Worm (Caenorhabditis elegans) whole organism, L2 larva: ENCODE results near the gene rpl-3.

Source experiments
- F13H6.1 ChIP-seq: sonication (generic microtip); optimal IDR thresholded peaks from 2 replicates; lab custom pipeline; 2016; ENCODE audit warnings: missing genetic modification characterization, missing compliant biosample characterization
- R02D3.7 ChIP-seq: fragments of 150-350 bp; optimal IDR thresholded peaks from 2 replicates; lab custom pipeline; 2014; ENCODE audit warnings: missing biosample characterization, missing genetic modification characterization
- Y55F3AM.14 ChIP-seq: fragments of 200-800 bp; sonication (Bioruptor generic); optimal IDR thresholded peaks from 2 replicates; lab custom pipeline; 2018; ENCODE audit warnings: mild to moderate bottlenecking, missing genetic modification characterization, missing compliant biosample characterization
- aly-2 ChIP-seq: fragments of 150-350 bp; optimal IDR thresholded peaks from 2 replicates; lab custom pipeline; 2014; ENCODE audit warnings: missing biosample characterization, missing genetic modification characterization
- blmp-1 ChIP-seq: sonication (generic microtip); optimal IDR thresholded peaks from 2 replicates; lab custom pipeline; 2017; ENCODE audit warnings: missing genetic modification characterization, mild to moderate bottlenecking, missing compliant biosample characterization, antibody characterized with exemption, moderate library complexity; ENCODE audit not compliant: insufficient read depth
- crh-2 ChIP-seq: sonication (generic microtip); optimal IDR thresholded peaks from 2 replicates; lab custom pipeline; 2017; ENCODE audit warnings: missing biosample characterization, missing genetic modification characterization
- dmd-4 ChIP-seq: sonication (generic microtip); optimal IDR thresholded peaks from 2 replicates; lab custom pipeline; 2017; ENCODE audit warnings: missing biosample characterization, missing genetic modification characterization
- egl-27 ChIP-seq: sonication (generic microtip); optimal IDR thresholded peaks from 3 replicates; lab custom pipeline; 2017; ENCODE audit warnings: missing biosample characterization, missing genetic modification reagents, missing genetic modification characterization
- elt-1 ChIP-seq: fragments of 150-350 bp; optimal IDR thresholded peaks from 2 replicates; lab custom pipeline; 2014; ENCODE audit warnings: missing biosample characterization, missing genetic modification characterization
- lin-39 ChIP-seq: fragments of 150-350 bp; optimal IDR thresholded peaks from 2 replicates; lab custom pipeline; 2014; ENCODE audit warnings: missing biosample characterization, missing genetic modification reagents, missing genetic modification characterization
- mdl-1 ChIP-seq, 2 experiments: fragments of 150-350 bp in 1 of 2; sonication (generic microtip) in 1 of 2; optimal IDR thresholded peaks; 2 replicates each; lab custom pipeline; 2017; ENCODE audit warnings: missing biosample characterization in 2 of 2, missing genetic modification characterization in 2 of 2
- nhr-237 ChIP-seq: fragments of 150-350 bp; optimal IDR thresholded peaks from 2 replicates; lab custom pipeline; 2014; ENCODE audit warnings: missing biosample characterization, missing genetic modification characterization
- peb-1 ChIP-seq: fragments of 150-350 bp; optimal IDR thresholded peaks from 2 replicates; lab custom pipeline; 2014; ENCODE audit warnings: missing biosample characterization, missing genetic modification characterization
- skn-1 ChIP-seq: sonication (generic microtip); optimal IDR thresholded peaks from 2 replicates; lab custom pipeline; 2017; ENCODE audit warnings: missing biosample characterization, missing genetic modification characterization
- sma-3 ChIP-seq: sonication (generic microtip); optimal IDR thresholded peaks from 2 replicates; lab custom pipeline; 2016; ENCODE audit warnings: missing genetic modification reagents, missing genetic modification characterization, missing compliant biosample characterization
- sma-9 ChIP-seq, 2 experiments: fragments of 150-350 bp in 1 of 2; sonication (generic microtip) in 1 of 2; optimal IDR thresholded peaks; 2 replicates each; lab custom pipeline; 2014 to 2016; ENCODE audit warnings: missing genetic modification characterization in 2 of 2, mild to moderate bottlenecking in 1 of 2, missing biosample characterization in 1 of 2, missing compliant biosample characterization in 1 of 2, missing genetic modification reagents in 1 of 2, moderate library complexity in 1 of 2
- snpc-4 ChIP-seq: fragments of 150-350 bp; optimal IDR thresholded peaks from 2 replicates; lab custom pipeline; 2014; ENCODE audit warnings: missing biosample characterization, missing genetic modification characterization
- unc-55 ChIP-seq: fragments of 150-350 bp; sonication (generic microtip); optimal IDR thresholded peaks from 3 replicates; lab custom pipeline; 2014; ENCODE audit warnings: missing biosample characterization, missing genetic modification reagents, missing genetic modification characterization
- unc-62 ChIP-seq: fragments of 150-350 bp; optimal IDR thresholded peaks from 2 replicates; lab custom pipeline; 2014; ENCODE audit warnings: missing biosample characterization, missing genetic modification reagents, missing genetic modification characterization
- ztf-1 ChIP-seq: fragments of 200-800 bp; sonication (Bioruptor generic); conservative IDR thresholded peaks from 2 replicates; pipeline ENCODE4 v1.3.6; 2022; ENCODE audit warnings: missing genetic modification characterization, missing compliant biosample characterization

rpl-3 gene

DNA sequence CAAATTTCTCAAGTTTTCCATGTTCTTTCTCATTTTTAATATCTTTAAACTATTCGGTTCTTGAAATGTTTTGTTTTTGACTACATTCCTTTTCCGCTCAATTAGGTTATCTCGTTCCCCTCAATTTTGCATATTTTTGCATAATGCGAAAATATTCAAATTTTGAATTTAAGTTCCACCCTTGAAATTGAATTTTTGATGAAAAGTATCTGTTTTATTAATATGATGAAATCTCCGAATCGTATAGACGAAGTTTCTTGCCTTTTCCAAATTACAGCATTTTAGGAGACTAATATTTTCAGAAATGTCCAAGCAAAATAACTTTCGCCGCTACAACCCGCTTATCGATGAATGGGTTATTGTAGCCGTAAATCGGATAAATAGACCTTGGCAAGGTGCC, 50.9 kb downstream of the rpl-3 start, which contains the start of gene ZK1058.3:
ZK1058.3 (plus strand) TSS at position 301 of the 400 bp plus-strand sequence.
- TF ChIP-seq Y55F3AM.14 (GFP tag; lab: Kevin White, UChicago) (no peak), crh-2 (no peak), sma-3 (no peak), aly-2 (tag; lab: Kevin White, UChicago) (no peak), unc-55 (no peak), snpc-4 (tag; lab: Kevin White, UChicago) (no peak), nhr-237 (no peak), dmd-4 (tag; lab: Kevin White, UChicago) (no peak), R02D3.7 (no peak), lin-39 (no peak), ztf-1 (GFP tag; lab: Robert Waterston, UW) (no peak), peb-1 (tag; lab: Kevin White, UChicago) (no peak), elt-1 (tag; lab: Kevin White, UChicago) (no peak), unc-62 (no peak), egl-27 (no peak), blmp-1 (tag; lab: Kevin White, UChicago) (no peak), skn-1 (tag; lab: Kevin White, UChicago) (no peak), sma-9 (GFP tag; optimal IDR thresholded peaks at IDR 0.05; lab: Kevin White, UChicago) (no peak), sma-9 (tag; optimal IDR thresholded peaks at IDR 0.05; lab: Kevin White, UChicago) (no peak), F13H6.1 (tag; lab: Kevin White, UChicago) (no peak), mdl-1 (tag; optimal IDR thresholded peaks at IDR 0.05; lab: Kevin White, UChicago) (no peak)
